Worm (Caenorhabditis elegans) whole organism, early embryonic: ENCODE data around the gene T21E8.5.

Experiments
- F13C5.2 ChIP-seq: sonication (generic microtip); optimal IDR thresholded peaks from 2 replicates; lab custom pipeline; 2017; ENCODE audit warnings: mild to moderate bottlenecking, missing genetic modification characterization, inconsistent platforms, missing compliant biosample characterization
- aly-1 ChIP-seq: sonication (generic microtip); optimal IDR thresholded peaks from 2 replicates; lab custom pipeline; 2016; ENCODE audit warnings: missing genetic modification characterization, missing compliant biosample characterization
- ama-1 ChIP-seq: fragments of 150-350 bp; optimal IDR thresholded peaks from 2 replicates; lab custom pipeline; 2014
- flt-1 ChIP-seq: fragments of 200-800 bp; sonication (Bioruptor generic); IDR thresholded peaks from 2 replicates; pipeline ENCODE4 v1.3.6; 2022; ENCODE audit warnings: missing genetic modification characterization, missing compliant biosample characterization
- hmbx-1 ChIP-seq: sonication (generic microtip); optimal IDR thresholded peaks from 2 replicates; lab custom pipeline; 2016; ENCODE audit warnings: mild to moderate bottlenecking, missing genetic modification characterization, missing compliant biosample characterization
- hmg-4 ChIP-seq: fragments of 200-800 bp; sonication (Bioruptor generic); optimal IDR thresholded peaks from 2 replicates; lab custom pipeline; 2018; ENCODE audit warnings: mild to moderate bottlenecking, missing genetic modification characterization, missing compliant biosample characterization
- pes-1 ChIP-seq: fragments of 200-800 bp; sonication (Bioruptor generic); IDR thresholded peaks from 2 replicates; pipeline ENCODE4 v1.3.6; 2022; ENCODE audit warnings: missing genetic modification reagents, missing genetic modification characterization, missing compliant biosample characterization
- sea-1 ChIP-seq: fragments of 200-800 bp; sonication (Bioruptor generic); conservative IDR thresholded peaks from 2 replicates; pipeline ENCODE4 v1.3.6; 2022; ENCODE audit warnings: missing genetic modification characterization, missing compliant biosample characterization
- tra-4 ChIP-seq: sonication (generic microtip); optimal IDR thresholded peaks from 2 replicates; lab custom pipeline; 2017; ENCODE audit warnings: missing genetic modification characterization, missing compliant biosample characterization

ce11 chrX:10901766-10902165 lies 15.8 kb downstream of the T21E8.5 start:
- no peak for TF ChIP-seq ama-1 (lab: Kevin White, UChicago)
- no peak for TF ChIP-seq sea-1
- no peak for TF ChIP-seq tra-4 (tag; lab: Kevin White, UChicago)
- TF ChIP-seq hmbx-1 = no peak
- no peak for TF ChIP-seq pes-1 (GFP tag; lab: Robert Waterston, UW)
- no peak for TF ChIP-seq hmg-4 (GFP tag; lab: Kevin White, UChicago)
- no peak for TF ChIP-seq flt-1 (GFP tag; lab: Robert Waterston, UW)
- no peak for TF ChIP-seq F13C5.2 (tag; lab: Kevin White, UChicago)
- no peak for TF ChIP-seq aly-1 (tag; lab: Kevin White, UChicago)
